Fruit fly (Drosophila melanogaster): ENCODE measurements around the gene kto.

DNA sequence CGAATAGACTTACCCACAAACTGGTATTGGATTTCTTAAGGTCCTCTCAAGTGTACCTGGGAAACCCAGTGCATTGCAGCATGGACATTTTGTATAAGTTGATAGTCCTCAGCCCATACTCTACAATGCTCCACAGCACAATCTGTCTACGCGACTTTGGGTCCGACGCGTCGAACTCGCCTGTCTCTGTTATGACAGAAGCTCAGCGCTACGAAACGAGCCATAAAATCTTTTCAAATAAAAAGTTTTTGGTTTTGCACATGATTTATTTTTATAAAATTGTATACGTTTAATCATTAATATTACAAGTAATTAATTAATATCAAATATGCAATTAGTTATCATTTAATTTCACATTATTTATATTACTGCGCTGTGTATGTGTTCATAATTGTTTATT lies 30.8 kb downstream of the kto start:
- no peak for TF ChIP-seq OdsH (GFP tag; optimal IDR thresholded peaks at IDR 0.05)
- TF ChIP-seq Abd-B (GFP tag; optimal IDR thresholded peaks at IDR 0.05), result no peak
- TF ChIP-seq Jra (GFP tag; optimal IDR thresholded peaks at IDR 0.05), result no peak
